Fruit fly (Drosophila melanogaster): Measurements from ENCODE around the gene CG31301.

The CG31301 gene

dm6 chr3R:15342926-15343685 is 2.9 kb upstream of the CG31301 start, which contains the start of gene Nagk (continued):
- TF ChIP-seq CG16813 (GFP tag; IDR thresholded peaks at IDR 0.05; ENCODE audit: partially characterized antibody) (no peak), CG31388 (GFP tag; optimal IDR thresholded peaks at IDR 0.05) (peak; percentile 57), CG14050 (GFP tag; IDR thresholded peaks at IDR 0.05) (no peak), onecut (GFP tag; IDR thresholded peaks at IDR 0.05) (no peak), CG18764 (GFP tag; optimal IDR thresholded peaks at IDR 0.05) (no peak), danr (GFP tag; IDR thresholded peaks at IDR 0.05) (no peak), CG2199 (GFP tag; IDR thresholded peaks at IDR 0.05) (0 out of 3 replicates have a peak, but pooled peaks have one; percentile 50), Nf-YB (GFP tag; optimal IDR thresholded peaks at IDR 0.05) (peak; percentile 46), CG6765 (GFP tag; optimal IDR thresholded peaks at IDR 0.05) (peak; percentile 59), dpn (GFP tag; optimal IDR thresholded peaks at IDR 0.05) (peak; percentile 46 to 68), gsb-n (tag; optimal IDR thresholded peaks at IDR 0.05) (peak; percentile 39), lov (optimal IDR thresholded peaks at IDR 0.05) (no peak), lov (GFP tag; IDR thresholded peaks at IDR 0.05) (no peak), hkb (optimal IDR thresholded peaks at IDR 0.05) (no peak), hkb (GFP tag; IDR thresholded peaks at IDR 0.05) (peak; percentile 49; the same call in 1 of the 2 replicates), CrebB (tag; optimal IDR thresholded peaks at IDR 0.05) (peak; percentile 40), chn (GFP tag; optimal IDR thresholded peaks at IDR 0.05) (peak; percentile 43), CG42726 (GFP tag; IDR thresholded peaks at IDR 0.05; ENCODE audit: partially characterized antibody) (peak; percentile 56; the same call in 1 of the 2 replicates), lmd (GFP tag; IDR thresholded peaks at IDR 0.05) (0 out of 2 replicates have a peak, but pooled peaks have one; percentile 18), lbe (GFP tag; optimal IDR thresholded peaks at IDR 0.05) (peak; percentile 55), ci (GFP tag; IDR thresholded peaks at IDR 0.05) (peak; percentile 71), Atf3 (GFP tag; optimal IDR thresholded peaks at IDR 0.05) (peak; percentile 6), CG18262 (tag; optimal IDR thresholded peaks at IDR 0.05) (peak; percentile 82), CG14667 (GFP tag; IDR thresholded peaks at IDR 0.05) (no peak), CG6791 (GFP tag; IDR thresholded peaks at IDR 0.05; ENCODE audit: partially characterized antibody) (peak; percentile 68; the same call in 2 of the 3 replicates), peb (GFP tag; IDR thresholded peaks at IDR 0.05) (no peak), fd64A (GFP tag; optimal IDR thresholded peaks at IDR 0.05) (no peak), esg (GFP tag; conservative IDR thresholded peaks at IDR 0.05) (0 out of 2 replicates have a peak, but pooled peaks have one; percentile 21), ara (GFP tag; IDR thresholded peaks at IDR 0.05) (no peak), CG2129 (GFP tag; IDR thresholded peaks at IDR 0.05; ENCODE audit: partially characterized antibody) (no peak), cas (GFP tag; IDR thresholded peaks at IDR 0.05) (no peak), CG17385 (GFP tag; optimal IDR thresholded peaks at IDR 0.05) (peak; percentile 64), CG13624 (GFP tag; optimal IDR thresholded peaks at IDR 0.05) (peak; percentile 67), Myb (GFP tag; optimal IDR thresholded peaks at IDR 0.05) (peak; percentile 33), vvl (GFP tag; IDR thresholded peaks at IDR 0.05) (peak; percentile 13; the same call in 1 of the 2 replicates), gce (GFP tag; IDR thresholded peaks at IDR 0.05) (no peak), CG4424 (GFP tag; optimal IDR thresholded peaks at IDR 0.05) (peak; percentile 71), CG7963 (GFP tag; IDR thresholded peaks at IDR 0.05; ENCODE audit: partially characterized antibody) (no peak), crol (GFP tag; IDR thresholded peaks at IDR 0.05) (no peak), CG15601 (tag; optimal IDR thresholded peaks at IDR 0.05) (peak; percentile 14), al (GFP tag; IDR thresholded peaks at IDR 0.05) (0 out of 2 replicates have a peak, but pooled peaks have one; percentile 9), CG7839 (tag; optimal IDR thresholded peaks at IDR 0.05) (peak; percentile 69), NC2α (GFP tag; optimal IDR thresholded peaks at IDR 0.05) (no peak), CG11085 (GFP tag; IDR thresholded peaks at IDR 0.05) (no peak), Nf-YC (tag; optimal IDR thresholded peaks at IDR 0.05) (peak; percentile 66), CG3281 (GFP tag; optimal IDR thresholded peaks at IDR 0.05) (peak; percentile 62), Mrtf (GFP tag; IDR thresholded peaks at IDR 0.05) (peak; percentile 5; the same call in 1 of the 3 replicates), ssp (GFP tag; IDR thresholded peaks at IDR 0.05) (peak; percentile 46), CG9817 (tag; optimal IDR thresholded peaks at IDR 0.05) (peak; percentile 47), CG2120 (GFP tag; optimal IDR thresholded peaks at IDR 0.05) (peak; percentile 69)
